Worm (Caenorhabditis elegans) whole organism, L4 larva: ENCODE results near the gene unc-84.

Source experiments
- F44E2.7 ChIP-seq: fragments of 200-800 bp; sonication (Bioruptor generic); IDR thresholded peaks from 2 replicates; pipeline ENCODE4 v2.1.2; 2022; ENCODE audit warnings: missing genetic modification characterization, missing compliant biosample characterization
- R02D3.7 ChIP-seq: fragments of 150-350 bp; sonication (generic microtip); optimal IDR thresholded peaks from 3 replicates; lab custom pipeline; 2014; ENCODE audit warnings: missing biosample characterization, missing genetic modification characterization
- T20F7.1 ChIP-seq: fragments of 200-800 bp; sonication (Bioruptor generic); optimal IDR thresholded peaks from 2 replicates; lab custom pipeline; 2018; ENCODE audit warnings: mild to moderate bottlenecking, missing genetic modification characterization, missing compliant biosample characterization
- Y105C5A.15 ChIP-seq: fragments of 200-800 bp; sonication (Bioruptor generic); IDR thresholded peaks from 2 replicates; pipeline ENCODE4 v1.3.6; 2022; ENCODE audit warnings: missing genetic modification characterization, missing compliant biosample characterization
- Y5F2A.4 ChIP-seq: fragments of 200-800 bp; sonication (Bioruptor generic); optimal IDR thresholded peaks from 2 replicates; lab custom pipeline; 2018; ENCODE audit warnings: mild to moderate bottlenecking, missing genetic modification characterization, missing compliant biosample characterization
- Y75B8A.6 ChIP-seq: fragments of 200-800 bp; sonication (Bioruptor generic); IDR thresholded peaks from 2 replicates; pipeline ENCODE4 v1.3.6; 2022; ENCODE audit warnings: missing genetic modification reagents, missing genetic modification characterization, missing compliant biosample characterization
- ZK546.5 ChIP-seq, 2 experiments: sonication (generic microtip); optimal IDR thresholded peaks; 2 replicates each; lab custom pipeline; 2017; ENCODE audit warnings: missing biosample characterization in 2 of 2, missing genetic modification characterization in 2 of 2
- attf-4 ChIP-seq: sonication (generic microtip); optimal IDR thresholded peaks from 3 replicates; lab custom pipeline; 2017; ENCODE audit warnings: missing biosample characterization, missing genetic modification characterization
- ceh-32 ChIP-seq: sonication (generic microtip); optimal IDR thresholded peaks from 2 replicates; lab custom pipeline; 2016; ENCODE audit warnings: mild to moderate bottlenecking, missing genetic modification characterization, missing compliant biosample characterization; ENCODE audit not compliant: poor library complexity
- ceh-62 ChIP-seq: sonication (generic microtip); optimal IDR thresholded peaks from 2 replicates; lab custom pipeline; 2017; ENCODE audit warnings: missing biosample characterization, missing genetic modification characterization
- daf-16 ChIP-seq, 3 experiments: sonication (generic microtip); optimal IDR thresholded peaks; 2 replicates each; lab custom pipeline; 2016 to 2017; ENCODE audit warnings: missing genetic modification characterization in 3 of 3, missing genetic modification reagents in 3 of 3, mild to moderate bottlenecking in 2 of 3, missing compliant biosample characterization in 2 of 3, missing biosample characterization in 1 of 3, moderate library complexity in 1 of 3
- dpl-1 ChIP-seq: fragments of 150-350 bp; optimal IDR thresholded peaks from 2 replicates; lab custom pipeline; 2014; ENCODE audit warnings: missing biosample characterization, missing genetic modification reagents, missing genetic modification characterization
- dve-1 ChIP-seq: sonication (generic microtip); optimal IDR thresholded peaks from 2 replicates; lab custom pipeline; 2017; ENCODE audit warnings: antibody characterized with exemption, mild to moderate bottlenecking, missing genetic modification characterization, missing compliant biosample characterization; ENCODE audit not compliant: insufficient read depth
- egl-27 ChIP-seq: sonication (generic microtip); optimal IDR thresholded peaks from 3 replicates; lab custom pipeline; 2017; ENCODE audit warnings: missing biosample characterization, missing genetic modification reagents, missing genetic modification characterization
- egl-43 ChIP-seq: fragments of 200-800 bp; sonication (Bioruptor generic); IDR thresholded peaks from 2 replicates; pipeline ENCODE4 v1.3.6; 2022; ENCODE audit warnings: missing genetic modification reagents, missing genetic modification characterization, missing compliant biosample characterization
- fkh-10 ChIP-seq: fragments of 150-350 bp; optimal IDR thresholded peaks from 2 replicates; lab custom pipeline; 2014; ENCODE audit warnings: missing biosample characterization, missing genetic modification reagents, missing genetic modification characterization
- hlh-11 ChIP-seq: fragments of 200-800 bp; sonication (Bioruptor generic); optimal IDR thresholded peaks from 2 replicates; lab custom pipeline; 2018; ENCODE audit warnings: mild to moderate bottlenecking, missing genetic modification characterization, missing compliant biosample characterization
- hlh-30 ChIP-seq: sonication (generic microtip); optimal IDR thresholded peaks from 2 replicates; lab custom pipeline; 2017; ENCODE audit warnings: antibody characterized with exemption, mild to moderate bottlenecking, missing genetic modification characterization, missing compliant biosample characterization; ENCODE audit not compliant: insufficient read depth
- hmg-1.1 ChIP-seq: fragments of 200-800 bp; sonication (Bioruptor generic); IDR thresholded peaks from 2 replicates; pipeline ENCODE4 v1.3.6; 2022; ENCODE audit warnings: missing genetic modification reagents, missing genetic modification characterization, missing compliant biosample characterization
- lin-1 ChIP-seq: fragments of 200-800 bp; sonication (Bioruptor generic); IDR thresholded peaks from 2 replicates; pipeline ENCODE4 v1.3.6; 2022; ENCODE audit warnings: missing genetic modification reagents, missing genetic modification characterization, missing compliant biosample characterization
- lin-38 ChIP-seq: fragments of 200-800 bp; sonication (Bioruptor generic); IDR thresholded peaks from 2 replicates; pipeline ENCODE4 v1.3.6; 2022; ENCODE audit warnings: missing genetic modification reagents, missing genetic modification characterization, missing compliant biosample characterization
- lsy-2 ChIP-seq, 2 experiments: fragments of 150-350 bp in 1 of 2; sonication (generic microtip) in 1 of 2; optimal IDR thresholded peaks; 2 replicates each; lab custom pipeline; 2014 to 2017; ENCODE audit warnings: missing biosample characterization in 2 of 2, missing genetic modification characterization in 2 of 2
- mdl-1 ChIP-seq, 2 experiments: fragments of 150-350 bp in 1 of 2; sonication (generic microtip) in 1 of 2; optimal IDR thresholded peaks; 2 replicates each; lab custom pipeline; 2014 to 2017; ENCODE audit warnings: missing biosample characterization in 2 of 2, missing genetic modification characterization in 2 of 2
- mep-1 ChIP-seq: fragments of 150-350 bp; sonication (generic microtip); optimal IDR thresholded peaks from 3 replicates; lab custom pipeline; 2014; ENCODE audit warnings: missing biosample characterization, missing genetic modification characterization
- mes-2 ChIP-seq: sonication (generic microtip); optimal IDR thresholded peaks from 2 replicates; lab custom pipeline; 2016; ENCODE audit warnings: missing genotype, mild to moderate bottlenecking, missing genetic modification characterization, missing compliant biosample characterization; ENCODE audit not compliant: poor library complexity, severe bottlenecking
- mxl-2 ChIP-seq: fragments of 200-800 bp; sonication (Bioruptor generic); conservative IDR thresholded peaks from 2 replicates; pipeline ENCODE4 v1.3.6; 2022; ENCODE audit warnings: missing genetic modification reagents, missing genetic modification characterization, missing compliant biosample characterization
- nhr-10 ChIP-seq: fragments of 150-350 bp; optimal IDR thresholded peaks from 2 replicates; lab custom pipeline; 2014; ENCODE audit warnings: missing biosample characterization, missing genetic modification characterization
- nhr-41 ChIP-seq: fragments of 200-800 bp; sonication (Bioruptor generic); IDR thresholded peaks from 2 replicates; pipeline ENCODE4 v1.3.6; 2022; ENCODE audit warnings: missing genetic modification reagents, missing genetic modification characterization, missing compliant biosample characterization
- nhr-6 ChIP-seq: fragments of 150-350 bp; optimal IDR thresholded peaks from 2 replicates; lab custom pipeline; 2014; ENCODE audit warnings: missing biosample characterization, missing genetic modification characterization
- nhr-77 ChIP-seq: fragments of 150-350 bp; optimal IDR thresholded peaks from 2 replicates; lab custom pipeline; 2014; ENCODE audit warnings: missing biosample characterization, missing genetic modification characterization
- pha-4 ChIP-seq, 2 experiments: fragments of 150-350 bp in 1 of 2; fragments of 200-800 bp in 1 of 2; sonication (Bioruptor generic) in 1 of 2; IDR thresholded peaks in 1 of 2; optimal IDR thresholded peaks in 1 of 2; 2 replicates each; pipeline versions ENCODE4 v1.3.6 to Lab custom; 2014 to 2022; ENCODE audit warnings: missing genetic modification characterization in 2 of 2, missing genetic modification reagents in 2 of 2, missing biosample characterization in 1 of 2, missing compliant biosample characterization in 1 of 2
- php-3 ChIP-seq: fragments of 200-800 bp; sonication (Bioruptor generic); IDR thresholded peaks from 2 replicates; pipeline ENCODE4 v1.3.6; 2022; ENCODE audit warnings: missing genetic modification reagents, missing genetic modification characterization, missing compliant biosample characterization
- pqm-1 ChIP-seq: sonication (generic microtip); optimal IDR thresholded peaks from 2 replicates; lab custom pipeline; 2017; ENCODE audit warnings: missing biosample characterization, missing genetic modification characterization
- saeg-2 ChIP-seq: fragments of 200-800 bp; sonication (Bioruptor generic); IDR thresholded peaks from 2 replicates; pipeline ENCODE4 v1.3.6; 2022; ENCODE audit warnings: missing genetic modification reagents, missing genetic modification characterization, missing compliant biosample characterization
- sdz-12 ChIP-seq: fragments of 200-800 bp; sonication (Bioruptor generic); optimal IDR thresholded peaks from 2 replicates; lab custom pipeline; 2018; ENCODE audit warnings: mild to moderate bottlenecking, missing genetic modification characterization, missing compliant biosample characterization
- set-16 ChIP-seq: fragments of 200-800 bp; sonication (Bioruptor generic); IDR thresholded peaks from 2 replicates; pipeline ENCODE4 v1.3.6; 2022; ENCODE audit warnings: missing genetic modification reagents, missing genetic modification characterization, missing compliant biosample characterization
- tag-97 ChIP-seq: fragments of 200-800 bp; sonication (Bioruptor generic); IDR thresholded peaks from 2 replicates; pipeline ENCODE4 v1.3.6; 2022; ENCODE audit warnings: missing genetic modification characterization, missing compliant biosample characterization
- tra-1 ChIP-seq: fragments of 200-800 bp; sonication (Bioruptor generic); IDR thresholded peaks from 2 replicates; pipeline ENCODE4 v1.3.6; 2022; ENCODE audit warnings: missing genetic modification reagents, missing genetic modification characterization, missing compliant biosample characterization
- unc-130 ChIP-seq: sonication (generic microtip); optimal IDR thresholded peaks from 2 replicates; lab custom pipeline; 2016; ENCODE audit warnings: missing genetic modification reagents, missing genetic modification characterization, missing compliant biosample characterization
- zag-1 ChIP-seq: fragments of 150-350 bp; optimal IDR thresholded peaks from 2 replicates; lab custom pipeline; 2014; ENCODE audit warnings: missing biosample characterization, missing genetic modification characterization
- zfp-3 ChIP-seq: fragments of 200-800 bp; sonication (Bioruptor generic); conservative IDR thresholded peaks from 2 replicates; pipeline ENCODE4 v1.3.6; 2022; ENCODE audit warnings: missing genetic modification reagents, missing genetic modification characterization, missing compliant biosample characterization

The unc-84 gene

ce11 chrX:13591953-13592352, 7.4 kb downstream of the unc-84 start:
- TF ChIP-seq mdl-1 (tag; optimal IDR thresholded peaks at IDR 0.05; lab: Kevin White, UChicago): no peak
- TF ChIP-seq pha-4 (GFP tag; IDR thresholded peaks at IDR 0.05; lab: Robert Waterston, UW): peak; percentile 57; the same call in 1 of the 2 replicates
- TF ChIP-seq pha-4 (tag; optimal IDR thresholded peaks at IDR 0.05; lab: Kevin White, UChicago): no peak
- 0 out of 2 replicates have a peak, but pooled peaks have one; percentile 47 for TF ChIP-seq php-3 (GFP tag; lab: Robert Waterston, UW)
- peak; percentile 99 for TF ChIP-seq set-16 (GFP tag; lab: Robert Waterston, UW)
- TF ChIP-seq zag-1 (tag; lab: Kevin White, UChicago): no peak
- TF ChIP-seq, all 104 proteins: peak for 3

ce11 chrX:13592367-13592766, 7.8 kb downstream of the unc-84 start, which contains the start of gene F54B11.4:
TSS of gene F54B11.4 (plus strand) at chrX:13592667.
- TF ChIP-seq Y75B8A.6 (GFP tag; lab: Robert Waterston, UW) (no peak), set-16 (GFP tag; lab: Robert Waterston, UW) (no peak), attf-4 (no peak), nhr-41 (GFP tag; lab: Robert Waterston, UW) (no peak), egl-27 (tag; lab: Kevin White, UChicago) (no peak), tra-1 (GFP tag; lab: Robert Waterston, UW) (no peak), mxl-2 (GFP tag; lab: Robert Waterston, UW) (no peak)

ce11 chrX:13596003-13596767, 11.6 kb downstream of the unc-84 start, which contains the start of gene F54B11.5:
TSS of gene F54B11.5 (minus strand) at chrX:13596068.
- peak in 1 of 2 experiments; percentile 25 for TF ChIP-seq mdl-1 (tag; optimal IDR thresholded peaks at IDR 0.05; lab: Kevin White, UChicago)
- TF ChIP-seq mep-1 (tag; lab: Kevin White, UChicago): peak; percentile 59
- TF ChIP-seq R02D3.7 (tag; lab: Kevin White, UChicago): no peak
- no peak for TF ChIP-seq zfp-3 (GFP tag; lab: Robert Waterston, UW)
- no peak for TF ChIP-seq ceh-32 (tag; lab: Kevin White, UChicago)
- peak; percentile 51; the same call in 1 of the 2 replicates for TF ChIP-seq hmg-1.1 (GFP tag; lab: Robert Waterston, UW)
- TF ChIP-seq ZK546.5 (tag; optimal IDR thresholded peaks at IDR 0.05; lab: Kevin White, UChicago): no peak
- TF ChIP-seq hlh-30 (tag; lab: Kevin White, UChicago): peak; percentile 97
- TF ChIP-seq saeg-2 (GFP tag; lab: Robert Waterston, UW): no peak
- TF ChIP-seq Y105C5A.15: no peak
- TF ChIP-seq pqm-1 (tag; lab: Kevin White, UChicago): peak; percentile 37
- TF ChIP-seq hlh-11 (tag; lab: Kevin White, UChicago): peak; percentile 60
- no peak for TF ChIP-seq sdz-12 (GFP tag; lab: Kevin White, UChicago)
- TF ChIP-seq nhr-10 (tag; lab: Kevin White, UChicago): no peak
- no peak for TF ChIP-seq Y5F2A.4 (GFP tag; lab: Kevin White, UChicago)
- TF ChIP-seq dpl-1: peak; percentile 34
- no peak for TF ChIP-seq lin-38 (GFP tag; lab: Robert Waterston, UW)
- TF ChIP-seq egl-43 (GFP tag; lab: Robert Waterston, UW): no peak
- TF ChIP-seq nhr-77 (tag; lab: Kevin White, UChicago): no peak
- no peak for TF ChIP-seq egl-27 (tag; lab: Kevin White, UChicago)
- TF ChIP-seq dve-1: peak; percentile 24
- no peak for TF ChIP-seq F44E2.7 (GFP tag; lab: Robert Waterston, UW)
- peak; percentile 96 for TF ChIP-seq T20F7.1
- TF ChIP-seq mes-2 (tag; lab: Kevin White, UChicago): peak; percentile 60
- TF ChIP-seq tag-97 (GFP tag; lab: Robert Waterston, UW): no peak
- TF ChIP-seq fkh-10 (GFP tag; lab: Kevin White, UChicago): no peak
- no peak for TF ChIP-seq ceh-62 (tag; lab: Kevin White, UChicago)
- no peak for TF ChIP-seq Y75B8A.6 (GFP tag; lab: Robert Waterston, UW)
- TF ChIP-seq daf-16 (GFP tag; optimal IDR thresholded peaks at IDR 0.05; lab: Kevin White, UChicago): no peak
- TF ChIP-seq daf-16 (tag; optimal IDR thresholded peaks at IDR 0.05; lab: Kevin White, UChicago): peak; percentile 44
- TF ChIP-seq nhr-6 (tag; lab: Kevin White, UChicago): no peak
- TF ChIP-seq unc-130: no peak
- peak in 1 of 2 experiments; percentile 63 for TF ChIP-seq lsy-2 (tag; optimal IDR thresholded peaks at IDR 0.05; lab: Kevin White, UChicago)
- TF ChIP-seq lin-1 (GFP tag; lab: Robert Waterston, UW): no peak
- TF ChIP-seq, all 104 proteins: peak for 12
